Worm (Caenorhabditis elegans) whole organism, L1 larva: ENCODE results near the gene tmem-138.

Source experiments
- C16A3.4 ChIP-seq: fragments of 150-350 bp; optimal IDR thresholded peaks from 2 replicates; lab custom pipeline; 2014; ENCODE audit warnings: missing biosample characterization, missing genetic modification characterization
- C34B4.2 ChIP-seq: sonication (generic microtip); optimal IDR thresholded peaks from 2 replicates; lab custom pipeline; 2017; ENCODE audit warnings: mild to moderate bottlenecking, missing genetic modification characterization, missing compliant biosample characterization
- F16B12.6 ChIP-seq: fragments of 150-350 bp; optimal IDR thresholded peaks from 2 replicates; lab custom pipeline; 2014; ENCODE audit warnings: missing biosample characterization, missing genetic modification characterization
- Y116A8C.19 ChIP-seq: sonication (generic microtip); optimal IDR thresholded peaks from 2 replicates; lab custom pipeline; 2016; ENCODE audit warnings: missing compliant biosample characterization, missing genetic modification characterization, borderline replicate concordance
- aly-2 ChIP-seq: fragments of 150-350 bp; optimal IDR thresholded peaks from 2 replicates; lab custom pipeline; 2014; ENCODE audit warnings: missing biosample characterization, missing genetic modification characterization
- ceh-63 ChIP-seq: fragments of 200-800 bp; sonication (Bioruptor generic); optimal IDR thresholded peaks from 2 replicates; lab custom pipeline; 2018; ENCODE audit warnings: mild to moderate bottlenecking, missing genetic modification characterization, missing compliant biosample characterization
- ceh-8 ChIP-seq: fragments of 200-800 bp; sonication (Bioruptor generic); optimal IDR thresholded peaks from 2 replicates; lab custom pipeline; 2018; ENCODE audit warnings: mild to moderate bottlenecking, missing genetic modification characterization, moderate library complexity, missing compliant biosample characterization
- dpl-1 ChIP-seq, 3 experiments: fragments of 150-350 bp in 2 of 3; sonication (generic microtip) in 1 of 3; optimal IDR thresholded peaks; 2 replicates each; lab custom pipeline; 2014 to 2017; ENCODE audit warnings: missing biosample characterization in 3 of 3, missing genetic modification characterization in 3 of 3, missing genetic modification reagents in 3 of 3
- dsc-1 ChIP-seq: sonication (generic microtip); optimal IDR thresholded peaks from 2 replicates; lab custom pipeline; 2016; ENCODE audit warnings: mild to moderate bottlenecking, missing genetic modification characterization, missing compliant biosample characterization
- efl-1 ChIP-seq, 4 experiments: fragments of 150-350 bp; optimal IDR thresholded peaks in 3 of 4; peaks in 1 of 4; 1 replicate in 1 of 4; 2 replicates in 3 of 4; lab custom pipeline; 2014; ENCODE audit warnings: missing biosample characterization in 2 of 4, missing genetic modification characterization in 2 of 4, missing genetic modification reagents in 2 of 4
- efl-3 ChIP-seq: fragments of 200-800 bp; sonication (Bioruptor generic); optimal IDR thresholded peaks from 2 replicates; lab custom pipeline; 2018; ENCODE audit warnings: mild to moderate bottlenecking, missing genetic modification characterization, missing compliant biosample characterization
- egl-13 ChIP-seq: sonication (generic microtip); optimal IDR thresholded peaks from 2 replicates; lab custom pipeline; 2016; ENCODE audit warnings: missing genotype, missing genetic modification reagents, missing genetic modification characterization, missing compliant biosample characterization
- egl-27 ChIP-seq, 2 experiments: fragments of 150-350 bp in 1 of 2; sonication (generic microtip); optimal IDR thresholded peaks; 3 replicates each; lab custom pipeline; 2017 to 2018; ENCODE audit warnings: missing biosample characterization in 2 of 2, missing genetic modification characterization in 2 of 2, missing genetic modification reagents in 2 of 2
- elt-2 ChIP-seq: sonication (generic microtip); optimal IDR thresholded peaks from 2 replicates; lab custom pipeline; 2016; ENCODE audit warnings: missing genetic modification characterization, mild to moderate bottlenecking, inconsistent platforms, missing compliant biosample characterization, missing genetic modification reagents
- fkh-8 ChIP-seq: sonication (generic microtip); optimal IDR thresholded peaks from 2 replicates; lab custom pipeline; 2016; ENCODE audit warnings: mild to moderate bottlenecking, missing genetic modification characterization, missing compliant biosample characterization
- grh-1 ChIP-seq: fragments of 200-800 bp; sonication (Bioruptor generic); IDR thresholded peaks from 2 replicates; pipeline ENCODE4 v1.3.6; 2022; ENCODE audit warnings: missing genetic modification reagents, missing genetic modification characterization, missing compliant biosample characterization
- hlh-4 ChIP-seq: sonication (generic microtip); optimal IDR thresholded peaks from 2 replicates; lab custom pipeline; 2016; ENCODE audit warnings: mild to moderate bottlenecking, missing genetic modification characterization, missing compliant biosample characterization
- isw-1 ChIP-seq: fragments of 200-800 bp; sonication (Bioruptor generic); IDR thresholded peaks from 2 replicates; pipeline ENCODE4 v1.3.6; 2022; ENCODE audit warnings: missing genetic modification characterization, missing compliant biosample characterization
- jun-1 ChIP-seq: fragments of 150-350 bp; optimal IDR thresholded peaks from 2 replicates; lab custom pipeline; 2014; ENCODE audit warnings: missing biosample characterization, missing genetic modification reagents, missing genetic modification characterization
- lin-13 ChIP-seq: fragments of 150-350 bp; optimal IDR thresholded peaks from 2 replicates; lab custom pipeline; 2014; ENCODE audit warnings: missing biosample characterization, missing genetic modification reagents, missing genetic modification characterization
- lin-15B ChIP-seq: fragments of 150-350 bp; sonication (generic microtip); optimal IDR thresholded peaks from 3 replicates; lab custom pipeline; 2014; ENCODE audit warnings: missing biosample characterization, missing genetic modification characterization
- lin-35 ChIP-seq, 2 experiments: fragments of 150-350 bp; optimal IDR thresholded peaks; 2 replicates each; lab custom pipeline; 2014; ENCODE audit warnings: missing biosample characterization in 2 of 2, missing genetic modification characterization in 2 of 2, missing genetic modification reagents in 2 of 2
- lin-39 ChIP-seq: fragments of 150-350 bp; optimal IDR thresholded peaks from 2 replicates; lab custom pipeline; 2014; ENCODE audit warnings: missing biosample characterization, missing genetic modification reagents, missing genetic modification characterization
- lir-3 ChIP-seq: sonication (generic microtip); optimal IDR thresholded peaks from 2 replicates; lab custom pipeline; 2016; ENCODE audit warnings: mild to moderate bottlenecking, missing genetic modification characterization, moderate library complexity, missing compliant biosample characterization; ENCODE audit not compliant: poor library complexity
- lsy-2 ChIP-seq, 2 experiments: fragments of 150-350 bp; optimal IDR thresholded peaks; 2 replicates each; lab custom pipeline; 2014; ENCODE audit warnings: missing biosample characterization in 2 of 2, missing genetic modification characterization in 2 of 2
- mab-9 ChIP-seq: fragments of 200-800 bp; sonication (Bioruptor generic); IDR thresholded peaks from 2 replicates; pipeline ENCODE4 v1.3.6; 2022; ENCODE audit warnings: missing genetic modification reagents, missing genetic modification characterization, missing compliant biosample characterization
- mdl-1 ChIP-seq, 2 experiments: fragments of 150-350 bp; optimal IDR thresholded peaks; 2 replicates each; lab custom pipeline; 2014 to 2017; ENCODE audit warnings: missing biosample characterization in 2 of 2, missing genetic modification characterization in 2 of 2, inconsistent platforms in 1 of 2
- nhr-11 ChIP-seq: fragments of 150-350 bp; optimal IDR thresholded peaks from 2 replicates; lab custom pipeline; 2014; ENCODE audit warnings: missing biosample characterization, missing genetic modification characterization
- nhr-20 ChIP-seq: sonication (generic microtip); optimal IDR thresholded peaks from 2 replicates; lab custom pipeline; 2016; ENCODE audit warnings: mild to moderate bottlenecking, missing genetic modification characterization, missing compliant biosample characterization
- nhr-237 ChIP-seq: fragments of 150-350 bp; optimal IDR thresholded peaks from 2 replicates; lab custom pipeline; 2014; ENCODE audit warnings: missing biosample characterization, missing genetic modification characterization
- nhr-47 ChIP-seq: sonication (generic microtip); optimal IDR thresholded peaks from 2 replicates; lab custom pipeline; 2016; ENCODE audit warnings: mild to moderate bottlenecking, missing genetic modification characterization, moderate library complexity, missing compliant biosample characterization
- nhr-76 ChIP-seq: sonication (generic microtip); optimal IDR thresholded peaks from 2 replicates; lab custom pipeline; 2017; ENCODE audit warnings: missing biosample characterization, missing genetic modification characterization
- nhr-84 ChIP-seq: sonication (generic microtip); optimal IDR thresholded peaks from 2 replicates; lab custom pipeline; 2017; ENCODE audit warnings: missing biosample characterization, missing genetic modification characterization
- nhr-85 ChIP-seq: sonication (generic microtip); peaks from one replicate; lab custom pipeline; 2016; ENCODE audit warnings: missing genetic modification characterization, inconsistent platforms, missing compliant biosample characterization
- nhr-90 ChIP-seq: sonication (generic microtip); optimal IDR thresholded peaks from 2 replicates; lab custom pipeline; 2016; ENCODE audit warnings: mild to moderate bottlenecking, missing genetic modification characterization, missing compliant biosample characterization; ENCODE audit not compliant: poor library complexity
- pag-3 ChIP-seq: sonication (generic microtip); optimal IDR thresholded peaks from 2 replicates; lab custom pipeline; 2017; ENCODE audit warnings: missing genetic modification characterization, mild to moderate bottlenecking, missing compliant biosample characterization, antibody characterized with exemption, borderline replicate concordance; ENCODE audit not compliant: insufficient read depth
- pax-3 ChIP-seq: fragments of 200-800 bp; sonication (Bioruptor generic); optimal IDR thresholded peaks from 2 replicates; lab custom pipeline; 2018; ENCODE audit warnings: mild to moderate bottlenecking, missing genetic modification characterization, moderate library complexity, missing compliant biosample characterization
- snu-23 ChIP-seq: sonication (generic microtip); optimal IDR thresholded peaks from 2 replicates; lab custom pipeline; 2016; ENCODE audit warnings: missing genetic modification characterization, missing compliant biosample characterization
- sox-4 ChIP-seq: sonication (generic microtip); optimal IDR thresholded peaks from 2 replicates; lab custom pipeline; 2016; ENCODE audit warnings: missing genetic modification characterization, missing compliant biosample characterization
- sptf-1 ChIP-seq: fragments of 150-350 bp; optimal IDR thresholded peaks from 2 replicates; lab custom pipeline; 2014; ENCODE audit warnings: missing biosample characterization, missing genetic modification characterization
- swsn-7 ChIP-seq: sonication (generic microtip); optimal IDR thresholded peaks from 2 replicates; lab custom pipeline; 2016; ENCODE audit warnings: missing genetic modification characterization, missing compliant biosample characterization
- tbx-2 ChIP-seq: sonication (generic microtip); optimal IDR thresholded peaks from 2 replicates; lab custom pipeline; 2016; ENCODE audit warnings: missing genetic modification characterization, missing compliant biosample characterization
- tlp-1 ChIP-seq: fragments of 150-350 bp; optimal IDR thresholded peaks from 2 replicates; lab custom pipeline; 2014; ENCODE audit warnings: missing biosample characterization, missing genetic modification characterization
- unc-130 ChIP-seq: fragments of 150-350 bp; optimal IDR thresholded peaks from 2 replicates; lab custom pipeline; 2017; ENCODE audit warnings: missing biosample characterization, missing genetic modification characterization, inconsistent platforms
- unc-30 ChIP-seq: sonication (generic microtip); optimal IDR thresholded peaks from 2 replicates; lab custom pipeline; 2017; ENCODE audit warnings: missing biosample characterization, missing genetic modification characterization
- unc-62 ChIP-seq: fragments of 150-350 bp; optimal IDR thresholded peaks from 2 replicates; lab custom pipeline; 2014; ENCODE audit warnings: missing biosample characterization, missing genetic modification reagents, missing genetic modification characterization
- unc-86 ChIP-seq: sonication (generic microtip); optimal IDR thresholded peaks from 2 replicates; lab custom pipeline; 2016; ENCODE audit warnings: missing genetic modification characterization, missing compliant biosample characterization
- unc-98 ChIP-seq: fragments of 200-800 bp; sonication (Bioruptor generic); IDR thresholded peaks from 2 replicates; pipeline ENCODE4 v1.3.6; 2022; ENCODE audit warnings: missing genetic modification characterization, missing compliant biosample characterization
- vab-15 ChIP-seq: sonication (generic microtip); optimal IDR thresholded peaks from 2 replicates; lab custom pipeline; 2017; ENCODE audit warnings: missing genotype, mild to moderate bottlenecking, missing genetic modification characterization, missing compliant biosample characterization
- zag-1 ChIP-seq: fragments of 150-350 bp; optimal IDR thresholded peaks from 2 replicates; lab custom pipeline; 2014; ENCODE audit warnings: missing biosample characterization, missing genetic modification characterization

The tmem-138 gene

DNA sequence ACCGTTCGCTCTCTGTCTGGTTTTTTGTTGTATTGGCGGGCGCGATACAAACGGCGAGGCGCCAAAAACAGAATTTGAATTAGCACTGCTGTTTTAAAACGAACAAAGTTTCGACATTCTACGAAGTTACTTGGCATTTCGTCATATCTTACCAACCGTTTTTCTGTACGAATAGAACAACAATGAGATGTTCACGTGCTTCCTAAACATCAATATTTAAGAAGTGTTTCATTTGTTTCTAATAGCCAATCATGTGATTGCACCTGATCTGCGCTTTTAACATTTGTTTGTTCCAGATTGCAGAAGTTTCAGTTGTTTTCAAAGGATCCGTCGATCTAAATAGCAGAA is 28.1 kb upstream of the tmem-138 start:
- TF ChIP-seq unc-130 (tag; lab: Kevin White, UChicago) = no peak
- TF ChIP-seq lin-15B (tag; lab: Kevin White, UChicago) = no peak
- no peak for TF ChIP-seq nhr-84
- no peak for TF ChIP-seq sptf-1 (tag; lab: Kevin White, UChicago)
- TF ChIP-seq lin-13 (GFP tag; lab: Kevin White, UChicago) = peak; percentile 18
- TF ChIP-seq nhr-76 (tag; lab: Kevin White, UChicago) = no peak
- no peak for TF ChIP-seq efl-1 (optimal IDR thresholded peaks at IDR 0.05; lab: Kevin White, UChicago)
- TF ChIP-seq efl-1 (GFP tag; optimal IDR thresholded peaks at IDR 0.05 in 1 of 2; lab: Kevin White, UChicago) = peak in 1 of 2 experiments; percentile 95
- TF ChIP-seq dpl-1 (GFP tag; optimal IDR thresholded peaks at IDR 0.05; lab: Kevin White, UChicago) = peak in 2 of 3 experiments; percentile 6 to 19

ce11 chrII:8129495-8130010 is 27.6 kb upstream of the tmem-138 start, which contains the start of gene ulp-4:
Gene ulp-4, plus strand, starts transcription at chrII:8129960.
- TF ChIP-seq snu-23 (GFP tag; lab: Kevin White, UChicago) (peak; percentile 3), lin-39 (peak; percentile 57), tbx-2 (tag; lab: Kevin White, UChicago) (no peak), jun-1 (no peak), grh-1 (GFP tag; lab: Robert Waterston, UW) (no peak), nhr-237 (tag; lab: Kevin White, UChicago) (no peak), swsn-7 (no peak), ceh-63 (no peak), aly-2 (no peak), Y116A8C.19 (tag; lab: Kevin White, UChicago) (no peak), sox-4 (no peak), mab-9 (GFP tag; lab: Robert Waterston, UW) (no peak), lir-3 (peak; percentile 3), dsc-1 (tag; lab: Kevin White, UChicago) (no peak), unc-62 (GFP tag; lab: Kevin White, UChicago) (no peak), egl-13 (tag; lab: Kevin White, UChicago) (no peak), nhr-47 (tag; lab: Kevin White, UChicago) (peak; percentile 1), vab-15 (no peak), egl-27 (tag; optimal IDR thresholded peaks at IDR 0.05; lab: Kevin White, UChicago) (no peak), hlh-4 (tag; lab: Kevin White, UChicago) (no peak), unc-130 (tag; lab: Kevin White, UChicago) (no peak), nhr-85 (peak; percentile 82), pax-3 (no peak), efl-1 (optimal IDR thresholded peaks at IDR 0.05; lab: Kevin White, UChicago) (no peak), efl-1 (GFP tag; optimal IDR thresholded peaks at IDR 0.05 in 1 of 2; lab: Kevin White, UChicago) (no peak), tlp-1 (tag; lab: Kevin White, UChicago) (no peak), unc-86 (tag; lab: Kevin White, UChicago) (no peak), unc-30 (tag; lab: Kevin White, UChicago) (no peak), efl-3 (GFP tag; lab: Kevin White, UChicago) (no peak), C34B4.2 (tag; lab: Kevin White, UChicago) (no peak), nhr-11 (tag; lab: Kevin White, UChicago) (no peak), sptf-1 (tag; lab: Kevin White, UChicago) (no peak), nhr-84 (no peak), fkh-8 (tag; lab: Kevin White, UChicago) (no peak), F16B12.6 (tag; lab: Kevin White, UChicago) (no peak), lin-35 (GFP tag; optimal IDR thresholded peaks at IDR 0.05; lab: Kevin White, UChicago) (no peak), nhr-90 (tag; lab: Kevin White, UChicago) (no peak), zag-1 (tag; lab: Kevin White, UChicago) (no peak), mdl-1 (tag; optimal IDR thresholded peaks at IDR 0.05; lab: Kevin White, UChicago) (no peak), unc-98 (GFP tag; lab: Robert Waterston, UW) (no peak), ceh-8 (GFP tag; lab: Kevin White, UChicago) (no peak), nhr-20 (tag; lab: Kevin White, UChicago) (peak; percentile 29), isw-1 (GFP tag; lab: Robert Waterston, UW) (no peak), lsy-2 (tag; optimal IDR thresholded peaks at IDR 0.05; lab: Kevin White, UChicago) (peak; percentile 49 to 52), elt-2 (tag; lab: Kevin White, UChicago) (no peak), pag-3 (no peak), C16A3.4 (tag; lab: Kevin White, UChicago) (no peak)
